Fruit fly (Drosophila melanogaster): Measurements from ENCODE around the gene CG3734.

DNA sequence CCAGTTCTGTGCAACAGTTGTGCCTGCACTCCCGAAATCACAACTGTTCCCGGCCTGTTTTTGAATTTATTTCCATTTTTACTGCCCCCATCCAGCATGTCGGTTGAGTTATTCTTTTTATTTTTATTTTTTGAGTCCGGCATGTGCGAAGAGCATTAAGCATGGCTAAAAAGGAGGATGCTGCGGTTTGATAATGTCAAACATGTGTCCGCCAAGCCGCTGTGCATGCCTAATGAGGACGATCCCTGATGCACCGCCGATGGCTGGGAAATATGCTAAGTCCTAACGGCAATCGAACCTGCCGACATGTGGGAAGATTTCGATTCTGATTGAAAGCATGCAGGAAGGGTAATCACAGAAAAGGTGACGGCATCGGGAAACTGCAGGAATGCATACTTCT is 41.1 kb upstream of the CG3734 start:
- TF ChIP-seq oc (tag; optimal IDR thresholded peaks at IDR 0.05) = no peak
- no peak for TF ChIP-seq CG9727 (GFP tag; optimal IDR thresholded peaks at IDR 0.05)
- TF ChIP-seq Scr (GFP tag; IDR thresholded peaks at IDR 0.05; ENCODE audit: partially characterized antibody) = no peak
